Worm (Caenorhabditis elegans) whole organism, early embryonic: ENCODE results near the gene T23B12.6.

Experiments
- aly-1 ChIP-seq: sonication (generic microtip); optimal IDR thresholded peaks from 2 replicates; lab custom pipeline; 2016; ENCODE audit warnings: missing genetic modification characterization, missing compliant biosample characterization
- ama-1 ChIP-seq: fragments of 150-350 bp; optimal IDR thresholded peaks from 2 replicates; lab custom pipeline; 2014
- hmg-4 ChIP-seq: fragments of 200-800 bp; sonication (Bioruptor generic); optimal IDR thresholded peaks from 2 replicates; lab custom pipeline; 2018; ENCODE audit warnings: mild to moderate bottlenecking, missing genetic modification characterization, missing compliant biosample characterization
- hnd-1 ChIP-seq: sonication (generic microtip); optimal IDR thresholded peaks from 2 replicates; lab custom pipeline; 2016; ENCODE audit warnings: missing genetic modification characterization, missing compliant biosample characterization
- pes-1 ChIP-seq: fragments of 200-800 bp; sonication (Bioruptor generic); IDR thresholded peaks from 2 replicates; pipeline ENCODE4 v1.3.6; 2022; ENCODE audit warnings: missing genetic modification reagents, missing genetic modification characterization, missing compliant biosample characterization
- scrt-1 ChIP-seq: fragments of 200-800 bp; sonication (Bioruptor generic); IDR thresholded peaks from 2 replicates; pipeline ENCODE4 v1.3.6; 2022; ENCODE audit warnings: missing genetic modification characterization, missing compliant biosample characterization
- sea-1 ChIP-seq: fragments of 200-800 bp; sonication (Bioruptor generic); conservative IDR thresholded peaks from 2 replicates; pipeline ENCODE4 v1.3.6; 2022; ENCODE audit warnings: missing genetic modification characterization, missing compliant biosample characterization
- tbx-37 ChIP-seq: fragments of 200-800 bp; sonication (Bioruptor generic); conservative IDR thresholded peaks from 2 replicates; pipeline ENCODE4 v1.3.6; 2022; ENCODE audit warnings: missing genetic modification reagents, missing genetic modification characterization, missing compliant biosample characterization
- tra-4 ChIP-seq: sonication (generic microtip); optimal IDR thresholded peaks from 2 replicates; lab custom pipeline; 2017; ENCODE audit warnings: missing genetic modification characterization, missing compliant biosample characterization

DNA sequence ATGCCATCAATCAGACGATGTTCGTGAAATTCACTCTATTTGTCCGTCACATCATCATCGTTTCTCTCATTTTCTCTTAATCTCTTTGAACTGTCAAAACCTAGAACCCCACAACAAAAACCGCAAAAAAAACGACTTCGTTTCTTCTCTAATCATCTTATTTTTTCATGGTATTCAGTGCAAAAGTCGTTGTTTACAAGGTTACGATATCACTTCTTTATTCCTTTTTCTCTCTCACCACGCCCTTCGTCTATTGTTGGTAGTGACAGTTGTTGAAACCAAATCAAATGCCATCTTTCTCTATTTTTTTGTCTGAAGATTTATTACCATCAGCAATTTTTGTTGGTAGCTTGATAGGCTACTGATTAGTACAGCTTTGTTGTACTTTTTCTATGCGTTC is 11.0 kb downstream of the T23B12.6 start:
- TF ChIP-seq aly-1 (tag; lab: Kevin White, UChicago) (no peak), ama-1 (no peak), tbx-37 (GFP tag; lab: Robert Waterston, UW) (no peak), scrt-1 (GFP tag; lab: Robert Waterston, UW) (no peak), hmg-4 (GFP tag; lab: Kevin White, UChicago) (no peak), tra-4 (no peak), hnd-1 (tag; lab: Kevin White, UChicago) (no peak), sea-1 (no peak), pes-1 (no peak)
